Fruit fly (Drosophila melanogaster) whole organism: ENCODE results near the gene LpR2.

Experiments used
- CG8478 ChIP-seq: fragments of >200 bp; optimal IDR thresholded peaks from 2 replicates; lab custom pipeline; 2018; ENCODE audit warnings: inconsistent platforms
- EcR ChIP-seq, 2 experiments: fragments of >200 bp; optimal IDR thresholded peaks; 2 replicates each; lab custom pipeline; 2017; ENCODE audit warnings: missing biosample characterization in 2 of 2, missing genetic modification characterization in 2 of 2, missing genetic modification reagents in 2 of 2
- pan ChIP-seq: fragments of >200 bp; optimal IDR thresholded peaks from 2 replicates; lab custom pipeline; 2017
- psq ChIP-seq: fragments of >200 bp; optimal IDR thresholded peaks from 2 replicates; lab custom pipeline; 2017

- TF ChIP-seq CG8478 (lab: Kevin White, UChicago): no peak
- no peak for TF ChIP-seq pan
- TF ChIP-seq EcR (GFP tag; optimal IDR thresholded peaks at IDR 0.05; lab: Kevin White, UChicago): no peak
- no peak for TF ChIP-seq psq (lab: Kevin White, UChicago)
These were observed 88.1 kb downstream of the LpR2 start for dm6 chr3R:25652066-25652720.
